Worm (Caenorhabditis elegans): ENCODE results near the gene Y73B6BL.47.
A peak's percentile ranks its signal among the peaks of the same experiment; 100 is the strongest.

The Y73B6BL.47 gene

ce11 chrIV:6327363-6328015, 34.3 kb upstream of the Y73B6BL.47 start:
- TF ChIP-seq ceh-48 (tag; optimal IDR thresholded peaks at IDR 0.05) (peak; percentile 51), ttx-3 (tag; optimal IDR thresholded peaks at IDR 0.05) (no peak), ceh-31 (tag; optimal IDR thresholded peaks at IDR 0.05) (peak; percentile 29), ceh-30 (tag; optimal IDR thresholded peaks at IDR 0.05) (no peak), unc-42 (tag; optimal IDR thresholded peaks at IDR 0.05) (peak; percentile 43), nfya-1 (tag; optimal IDR thresholded peaks at IDR 0.05) (peak; percentile 22), unc-86 (tag; optimal IDR thresholded peaks at IDR 0.05) (no peak)

DNA sequence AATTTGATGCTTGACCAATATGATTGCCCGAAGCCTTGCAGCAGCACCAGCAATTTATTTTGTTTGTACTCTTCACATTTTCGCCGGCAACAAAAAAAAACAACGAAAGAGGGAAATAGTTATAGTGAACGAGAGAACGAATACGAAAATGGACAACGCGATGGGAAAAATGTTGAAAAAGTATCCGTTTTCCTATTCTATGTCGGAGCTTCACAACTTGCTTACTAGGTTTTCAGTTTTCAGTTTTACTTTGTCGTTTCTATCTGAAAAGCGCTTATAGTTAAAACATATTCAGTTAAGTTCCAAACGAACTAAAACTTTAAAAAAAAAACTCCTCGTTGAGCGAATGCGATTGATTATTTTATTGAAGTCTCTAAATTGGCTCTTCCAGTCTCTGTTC, 33.6 kb upstream of the Y73B6BL.47 start:
- TF ChIP-seq ceh-34 (tag; optimal IDR thresholded peaks at IDR 0.05) = no peak
- TF ChIP-seq ceh-45 (GFP tag; IDR thresholded peaks at IDR 0.05) = no peak
- TF ChIP-seq syd-9 (tag; optimal IDR thresholded peaks at IDR 0.05) = no peak

DNA sequence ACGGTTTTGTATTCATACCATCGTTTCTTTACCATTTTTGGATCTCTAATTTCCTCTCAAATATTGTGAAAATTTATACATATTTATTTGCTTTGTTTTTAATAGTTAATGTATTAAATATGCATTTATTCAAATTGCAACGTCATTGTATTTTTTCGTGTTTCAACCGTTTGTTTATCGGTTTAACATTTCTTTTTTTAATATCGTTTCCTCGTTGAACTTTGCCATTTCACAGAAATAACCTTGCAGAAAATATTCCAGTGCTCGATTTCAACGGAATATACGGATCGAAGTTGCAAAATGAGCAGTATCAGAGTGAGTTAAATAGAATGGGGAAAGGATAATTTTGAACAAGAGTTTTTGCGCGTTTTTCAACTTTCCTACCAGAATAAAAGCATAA, 32.4 kb upstream of the Y73B6BL.47 start, which contains the start of gene seu-1:
Gene seu-1, plus strand, starts transcription at position 301 of the 400 bp plus-strand sequence.
- TF ChIP-seq pat-9 (tag; optimal IDR thresholded peaks at IDR 0.05) (no peak), dve-1 (tag; optimal IDR thresholded peaks at IDR 0.05) (no peak), hlh-15 (tag; optimal IDR thresholded peaks at IDR 0.05) (no peak)

- TF ChIP-seq ahr-1 (tag; optimal IDR thresholded peaks at IDR 0.05) = no peak
- no peak for TF ChIP-seq K02D7.2 (tag; optimal IDR thresholded peaks at IDR 0.05)
- peak; percentile 11 for TF ChIP-seq rnt-1 (tag; optimal IDR thresholded peaks at IDR 0.05)
- TF ChIP-seq ceh-14 (tag; optimal IDR thresholded peaks at IDR 0.05) = no peak
- TF ChIP-seq ceh-18 (tag; optimal IDR thresholded peaks at IDR 0.05) = no peak
- TF ChIP-seq elt-2 (tag; optimal IDR thresholded peaks at IDR 0.05) = peak; percentile 56
- no peak for TF ChIP-seq ttx-3 (tag; optimal IDR thresholded peaks at IDR 0.05)
- TF ChIP-seq pqm-1 (tag; optimal IDR thresholded peaks at IDR 0.05) = no peak
Measured at ce11 chrIV:6330790-6331189, 31.0 kb upstream of the Y73B6BL.47 start.

- no peak for TF ChIP-seq ceh-48 (tag; optimal IDR thresholded peaks at IDR 0.05)
- no peak for TF ChIP-seq gmeb-2 (tag; optimal IDR thresholded peaks at IDR 0.05)
- no peak for TF ChIP-seq ceh-30 (tag; optimal IDR thresholded peaks at IDR 0.05)
- no peak for TF ChIP-seq elt-4 (tag; optimal IDR thresholded peaks at IDR 0.05)
- no peak for TF ChIP-seq sox-4 (tag; optimal IDR thresholded peaks at IDR 0.05)
- TF ChIP-seq ceh-2 (tag; optimal IDR thresholded peaks at IDR 0.05) = no peak
- no peak for TF ChIP-seq nfya-1 (tag; optimal IDR thresholded peaks at IDR 0.05)
- TF ChIP-seq ttx-3 (tag; optimal IDR thresholded peaks at IDR 0.05) = no peak
- TF ChIP-seq unc-86 (tag; optimal IDR thresholded peaks at IDR 0.05) = no peak
- no peak for TF ChIP-seq hlh-6 (tag; optimal IDR thresholded peaks at IDR 0.05)
- TF ChIP-seq Y22D7AL.16 (tag; optimal IDR thresholded peaks at IDR 0.05) = no peak
- no peak for TF ChIP-seq mec-3 (tag; optimal IDR thresholded peaks at IDR 0.05; ENCODE audit: borderline replicate concordance)
- TF ChIP-seq dve-1 (tag; optimal IDR thresholded peaks at IDR 0.05) = no peak
- no peak for TF ChIP-seq C08G9.2 (tag; optimal IDR thresholded peaks at IDR 0.05)
- no peak for TF ChIP-seq pha-4 (tag; optimal IDR thresholded peaks at IDR 0.05)
Measured at ce11 chrIV:6333915-6334314, 27.9 kb upstream of the Y73B6BL.47 start, which contains the start of gene blos-2. TSS of gene blos-2 (plus strand) at chrIV:6334215.

ce11 chrIV:6335908-6336307, 25.9 kb upstream of the Y73B6BL.47 start, which contains the start of gene mif-4:
TSS of gene mif-4 (minus strand) at chrIV:6335994.
- TF ChIP-seq ref-2 (tag; optimal IDR thresholded peaks at IDR 0.05) (no peak), unc-86 (tag; optimal IDR thresholded peaks at IDR 0.05) (no peak), T23F11.4 (GFP tag; optimal IDR thresholded peaks at IDR 0.05) (no peak), ceh-6 (GFP tag; optimal IDR thresholded peaks at IDR 0.05) (no peak), unc-42 (tag; optimal IDR thresholded peaks at IDR 0.05) (no peak), pha-4 (tag; optimal IDR thresholded peaks at IDR 0.05) (no peak), elt-2 (tag; optimal IDR thresholded peaks at IDR 0.05) (no peak), ceh-24 (tag; optimal IDR thresholded peaks at IDR 0.05) (no peak), fax-1 (tag; optimal IDR thresholded peaks at IDR 0.05) (no peak), elt-4 (tag; optimal IDR thresholded peaks at IDR 0.05) (no peak), nhr-11 (tag; optimal IDR thresholded peaks at IDR 0.05) (no peak), hlh-6 (tag; optimal IDR thresholded peaks at IDR 0.05) (no peak), sox-4 (tag; optimal IDR thresholded peaks at IDR 0.05) (no peak), fkh-6 (tag; optimal IDR thresholded peaks at IDR 0.05) (no peak)

Measured in whole organism, late embryonic.